Worm (Caenorhabditis elegans): ENCODE measurements around the gene K09H11.6.

The K09H11.6 gene

DNA sequence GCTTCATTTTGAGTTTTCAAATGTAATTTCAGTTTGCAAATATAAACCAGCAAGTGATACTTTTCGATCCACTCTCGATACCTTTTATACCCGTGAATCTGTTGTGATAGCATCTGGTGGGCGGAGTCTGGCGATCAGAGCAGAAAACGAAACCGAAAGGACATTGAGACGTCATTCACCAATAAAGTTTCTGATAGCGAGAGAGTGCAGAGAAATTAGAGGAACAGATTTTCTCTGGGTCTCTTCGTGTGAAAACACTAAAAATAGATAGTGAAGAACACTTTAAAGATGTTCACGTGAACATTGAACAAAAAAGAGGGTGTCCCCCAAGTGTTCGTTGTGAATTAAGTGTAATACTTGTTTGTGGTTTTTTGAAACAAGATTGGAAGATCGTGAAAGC is 27.8 kb upstream of the K09H11.6 start, which contains the start of gene pgph-3 (continued):
- TF ChIP-seq dmd-8 (GFP tag; IDR thresholded peaks at IDR 0.05): no peak
- peak; percentile 91 for TF ChIP-seq lin-1 (GFP tag; IDR thresholded peaks at IDR 0.05)
- TF ChIP-seq T20F7.1 (GFP tag; optimal IDR thresholded peaks at IDR 0.05): peak; percentile 46
- TF ChIP-seq nhr-11 (tag; optimal IDR thresholded peaks at IDR 0.05): peak; percentile 32
- TF ChIP-seq lin-38 (GFP tag; IDR thresholded peaks at IDR 0.05): peak; percentile 38
- peak; percentile 26 for TF ChIP-seq spr-1 (tag; optimal IDR thresholded peaks at IDR 0.05)
- no peak for TF ChIP-seq mes-2 (tag; optimal IDR thresholded peaks at IDR 0.05; ENCODE audit: poor library complexity, severe bottlenecking)
- peak; percentile 77; the same call in 1 of the 2 replicates for TF ChIP-seq saeg-2 (GFP tag; IDR thresholded peaks at IDR 0.05)
- peak; percentile 85 for TF ChIP-seq nhr-77 (tag; optimal IDR thresholded peaks at IDR 0.05)
- TF ChIP-seq dmd-9 (GFP tag; IDR thresholded peaks at IDR 0.05): no peak
- peak; percentile 93 for TF ChIP-seq nhr-48 (tag; optimal IDR thresholded peaks at IDR 0.05)
- TF ChIP-seq zip-2 (tag; optimal IDR thresholded peaks at IDR 0.05): peak; percentile 19
- TF ChIP-seq hif-1 (tag; optimal IDR thresholded peaks at IDR 0.05): peak in 1 of 2 experiments; percentile 41
- peak; percentile 65 for TF ChIP-seq ztf-7 (tag; optimal IDR thresholded peaks at IDR 0.05)
- TF ChIP-seq arid-1 (GFP tag; conservative IDR thresholded peaks at IDR 0.05): no peak; the same call in 1 of the 2 replicates
- TF ChIP-seq php-3 (GFP tag; IDR thresholded peaks at IDR 0.05): peak; percentile 84
- TF ChIP-seq tra-1 (GFP tag; IDR thresholded peaks at IDR 0.05): peak; percentile 67; the same call in 1 of the 2 replicates
- TF ChIP-seq madf-9 (GFP tag; conservative IDR thresholded peaks at IDR 0.05): 0 out of 2 replicates have a peak, but pooled peaks have one; percentile 16
- peak; percentile 60 for TF ChIP-seq nhr-10 (tag; optimal IDR thresholded peaks at IDR 0.05)
- no peak for TF ChIP-seq zag-1 (tag; optimal IDR thresholded peaks at IDR 0.05)
- peak; percentile 78 for TF ChIP-seq nhr-102 (tag; optimal IDR thresholded peaks at IDR 0.05)
- TF ChIP-seq sdz-12 (GFP tag; optimal IDR thresholded peaks at IDR 0.05): no peak
- TF ChIP-seq lsy-2 (tag; optimal IDR thresholded peaks at IDR 0.05): peak in 1 of 2 experiments; percentile 75

DNA sequence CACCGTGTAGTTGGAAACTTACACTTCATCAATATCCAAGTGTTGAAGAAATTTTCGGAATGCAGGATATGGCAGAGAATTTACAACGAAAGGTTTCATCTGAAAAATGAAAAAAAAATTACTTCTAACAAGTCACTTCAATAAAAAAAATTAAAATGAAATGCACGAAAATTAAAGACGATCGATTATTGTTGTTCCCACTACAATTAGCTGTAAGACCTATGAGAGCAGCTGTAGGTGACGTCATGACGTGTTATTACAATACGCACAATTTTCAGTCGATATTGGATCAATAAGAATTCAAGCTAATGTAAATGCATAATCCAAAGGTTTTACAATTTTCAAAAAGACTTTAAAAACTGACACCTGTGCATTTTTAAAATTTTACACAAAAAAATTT is 24.2 kb upstream of the K09H11.6 start, which contains the start of gene C53A3.1:
C53A3.1 (minus strand) TSS at position 101 of the 400 bp plus-strand sequence.
- TF ChIP-seq ceh-44 (GFP tag; IDR thresholded peaks at IDR 0.05): no peak
- TF ChIP-seq pha-4 (GFP tag; IDR thresholded peaks at IDR 0.05): no peak
- TF ChIP-seq pha-4 (tag; optimal IDR thresholded peaks at IDR 0.05): no peak
- TF ChIP-seq R02D3.7 (tag; optimal IDR thresholded peaks at IDR 0.05): no peak
- TF ChIP-seq zip-2 (tag; optimal IDR thresholded peaks at IDR 0.05): no peak
- TF ChIP-seq gei-8 (GFP tag; optimal IDR thresholded peaks at IDR 0.05): no peak
- TF ChIP-seq F44E2.7 (GFP tag; IDR thresholded peaks at IDR 0.05): no peak
- TF ChIP-seq egl-27 (tag; optimal IDR thresholded peaks at IDR 0.05): no peak

DNA sequence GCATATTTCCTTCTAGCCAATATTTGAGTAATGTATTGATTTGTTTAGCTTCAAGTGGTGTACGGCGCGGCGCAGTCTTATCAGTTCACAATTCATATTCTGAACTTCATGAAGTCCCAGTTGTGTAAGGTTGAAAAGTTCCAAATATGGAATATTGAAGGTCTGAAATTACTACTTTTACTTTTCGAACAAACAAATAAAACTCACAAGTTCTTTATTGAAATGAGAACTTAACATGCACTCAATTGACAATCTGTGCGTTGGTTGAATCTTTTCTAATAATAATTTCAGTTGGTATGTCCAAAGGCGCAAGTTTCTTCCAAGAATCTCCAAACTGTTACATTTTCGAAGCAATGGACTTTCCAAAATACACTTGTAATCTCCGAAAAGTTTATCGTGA is 22.8 kb upstream of the K09H11.6 start, which contains the start of gene C53A3.4:
C53A3.4 (minus strand) TSS at position 101 of the 400 bp plus-strand sequence.
- TF ChIP-seq nhr-237 (tag; optimal IDR thresholded peaks at IDR 0.05) (no peak), fkh-10 (GFP tag; optimal IDR thresholded peaks at IDR 0.05) (no peak), saeg-2 (GFP tag; IDR thresholded peaks at IDR 0.05) (no peak), pha-4 (GFP tag; IDR thresholded peaks at IDR 0.05) (no peak), pha-4 (tag; optimal IDR thresholded peaks at IDR 0.05) (no peak), ceh-32 (tag; optimal IDR thresholded peaks at IDR 0.05; ENCODE audit: poor library complexity) (no peak), jun-1 (tag; optimal IDR thresholded peaks at IDR 0.05) (no peak)

DNA sequence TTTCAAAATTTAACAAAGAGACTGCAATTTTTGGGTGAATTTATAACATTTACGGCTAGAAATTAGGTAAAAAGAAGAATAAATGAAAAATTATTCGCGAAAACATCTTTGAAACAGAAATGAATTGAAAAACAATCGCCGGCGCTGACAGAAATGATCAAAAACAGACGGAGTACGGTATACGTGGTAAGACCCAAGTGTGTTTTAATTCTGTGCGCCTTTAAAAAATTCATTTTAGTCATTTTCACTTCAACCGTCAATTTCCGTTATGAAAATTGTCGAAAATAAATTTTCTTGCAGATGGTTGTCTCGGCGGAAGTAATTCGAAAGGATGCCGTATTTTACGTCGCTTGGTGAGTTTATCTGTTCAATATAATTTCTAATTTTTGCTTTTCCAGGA is 20.2 kb upstream of the K09H11.6 start, which contains the start of gene C53A3.3:
C53A3.3 (plus strand) TSS at position 301 of the 400 bp plus-strand sequence.
- TF ChIP-seq nhr-77 (tag; optimal IDR thresholded peaks at IDR 0.05): no peak
- TF ChIP-seq dve-1 (tag; optimal IDR thresholded peaks at IDR 0.05; ENCODE audit: insufficient read depth): no peak
- no peak for TF ChIP-seq tra-1 (GFP tag; IDR thresholded peaks at IDR 0.05)

Measured in whole organism, L4 larva.